Worm (Caenorhabditis elegans): ENCODE measurements around the gene C24D10.5.
A peak's percentile ranks its signal among the peaks of the same experiment; 100 is the strongest.

C24D10.5 gene

ce11 chrIV:5183755-5184166, 33.9 kb downstream of the C24D10.5 start, which contains the start of gene W03F8.4 (continued):
- peak; percentile 86; the same call in 1 of the 2 replicates for TF ChIP-seq arid-1 (GFP tag; conservative IDR thresholded peaks at IDR 0.05)
- peak; percentile 55 for TF ChIP-seq mxl-3 (GFP tag; optimal IDR thresholded peaks at IDR 0.05)
- TF ChIP-seq unc-130 (GFP tag; optimal IDR thresholded peaks at IDR 0.05), result peak; percentile 51
- no peak for TF ChIP-seq skn-1 (tag; optimal IDR thresholded peaks at IDR 0.05)
- peak; percentile 65 for TF ChIP-seq ama-1 (optimal IDR thresholded peaks at IDR 0.05)
- TF ChIP-seq spr-1 (tag; optimal IDR thresholded peaks at IDR 0.05), result peak; percentile 92
- peak; percentile 85 for TF ChIP-seq hlh-30 (tag; optimal IDR thresholded peaks at IDR 0.05; ENCODE audit: insufficient read depth)
- TF ChIP-seq tra-1 (GFP tag; IDR thresholded peaks at IDR 0.05), result peak; percentile 67; the same call in 1 of the 2 replicates
- TF ChIP-seq spr-3 (GFP tag; optimal IDR thresholded peaks at IDR 0.05), result peak; percentile 65
- TF ChIP-seq duxl-1 (tag; optimal IDR thresholded peaks at IDR 0.05; ENCODE audit: poor library complexity), result peak; percentile 90
- peak; percentile 61 to 95 for TF ChIP-seq lsy-2 (tag; optimal IDR thresholded peaks at IDR 0.05)
- TF ChIP-seq nhr-25 (tag; optimal IDR thresholded peaks at IDR 0.05; ENCODE audit: borderline replicate concordance, insufficient read depth), result peak; percentile 93
- peak; percentile 89 for TF ChIP-seq hmg-1.1 (GFP tag; IDR thresholded peaks at IDR 0.05)
- no peak for TF ChIP-seq ztf-11 (tag; optimal IDR thresholded peaks at IDR 0.05)
- peak; percentile 92 for TF ChIP-seq lin-38 (GFP tag; IDR thresholded peaks at IDR 0.05)
- peak; percentile 83 for TF ChIP-seq ctbp-1 (GFP tag; IDR thresholded peaks at IDR 0.05)
- peak; percentile 44 for TF ChIP-seq jun-1 (tag; optimal IDR thresholded peaks at IDR 0.05)
- TF ChIP-seq D1046.2 (GFP tag; IDR thresholded peaks at IDR 0.05), result 0 out of 2 replicates have a peak, but pooled peaks have one; percentile 47
- peak; percentile 97 for TF ChIP-seq aha-1 (tag)
- TF ChIP-seq lin-15B (tag; optimal IDR thresholded peaks at IDR 0.05), result peak; percentile 69
- TF ChIP-seq nhr-41 (GFP tag; IDR thresholded peaks at IDR 0.05), result no peak
- peak; percentile 47 for TF ChIP-seq zfp-2 (tag; optimal IDR thresholded peaks at IDR 0.05)
- no peak for TF ChIP-seq ceh-32 (tag; optimal IDR thresholded peaks at IDR 0.05; ENCODE audit: poor library complexity)
- no peak for TF ChIP-seq tag-97 (GFP tag; IDR thresholded peaks at IDR 0.05)
- peak; percentile 94 for TF ChIP-seq nhr-102 (tag; optimal IDR thresholded peaks at IDR 0.05)
- TF ChIP-seq zfp-3 (GFP tag; conservative IDR thresholded peaks at IDR 0.05), result no peak; the same call in 1 of the 2 replicates
- TF ChIP-seq fos-1 (tag; optimal IDR thresholded peaks at IDR 0.05), result no peak
- peak; percentile 80 for TF ChIP-seq nhr-28 (tag; optimal IDR thresholded peaks at IDR 0.05)
- peak; percentile 96 for TF ChIP-seq T26A8.4 (GFP tag; IDR thresholded peaks at IDR 0.05)
- peak; percentile 90 for TF ChIP-seq ceh-20 (GFP tag; IDR thresholded peaks at IDR 0.05)
- no peak for TF ChIP-seq mxl-2 (GFP tag; conservative IDR thresholded peaks at IDR 0.05)
- TF ChIP-seq hlh-11 (tag; optimal IDR thresholded peaks at IDR 0.05), result peak; percentile 92
- peak; percentile 82 for TF ChIP-seq F10B5.3 (tag; optimal IDR thresholded peaks at IDR 0.05)
- TF ChIP-seq lin-29 (GFP tag; IDR thresholded peaks at IDR 0.05), result peak; percentile 88
- TF ChIP-seq vab-7 (GFP tag; IDR thresholded peaks at IDR 0.05), result 0 out of 2 replicates have a peak, but pooled peaks have one; percentile 11
- TF ChIP-seq ZK337.2 (GFP tag; IDR thresholded peaks at IDR 0.05), result peak; percentile 71; the same call in 1 of the 2 replicates
- peak; percentile 73; the same call in 1 of the 2 replicates for TF ChIP-seq saeg-2 (GFP tag; IDR thresholded peaks at IDR 0.05)
- no peak for TF ChIP-seq dmd-8 (GFP tag; IDR thresholded peaks at IDR 0.05)
- TF ChIP-seq T20F7.1 (GFP tag; optimal IDR thresholded peaks at IDR 0.05), result peak; percentile 81
- no peak for TF ChIP-seq dmd-9 (GFP tag; IDR thresholded peaks at IDR 0.05)
